Fruit fly (Drosophila melanogaster) whole organism, embryonic: Measurements from ENCODE around the gene Decay.

Experiments used
- ATbp ChIP-seq: fragments of 200-800 bp; sonication (Bioruptor generic); optimal IDR thresholded peaks from 2 replicates; lab custom pipeline; 2017; ENCODE audit warnings: missing biosample characterization, mild to moderate bottlenecking, missing genetic modification characterization, missing genetic modification reagents
- Asciz ChIP-seq: fragments of 200-800 bp; sonication (Bioruptor generic); optimal IDR thresholded peaks from 2 replicates; lab custom pipeline; 2017; ENCODE audit warnings: missing biosample characterization, mild to moderate bottlenecking, missing genetic modification characterization, missing genetic modification reagents
- Bdp1 ChIP-seq: fragments of 200-800 bp; sonication (Bioruptor generic); optimal IDR thresholded peaks from 3 replicates; lab custom pipeline; 2016; ENCODE audit warnings: missing biosample characterization, missing genetic modification characterization
- CG1024 ChIP-seq: fragments of 200-800 bp; sonication (Bioruptor generic); IDR thresholded peaks from 2 replicates; pipeline ENCODE4 v1.3.6; 2022; ENCODE audit warnings: missing biosample characterization, missing genetic modification characterization
- CG10267 ChIP-seq: fragments of 200-800 bp; sonication (Bioruptor generic); optimal IDR thresholded peaks from 2 replicates; lab custom pipeline; 2018; ENCODE audit warnings: missing biosample characterization, mild to moderate bottlenecking, missing genetic modification characterization, moderate library complexity
- CG10431 ChIP-seq: fragments of 200-800 bp; sonication (Bioruptor generic); optimal IDR thresholded peaks from 3 replicates; lab custom pipeline; 2018; ENCODE audit warnings: missing biosample characterization, mild to moderate bottlenecking, missing genetic modification characterization
- CG11398 ChIP-seq: fragments of 200-800 bp; sonication (Bioruptor generic); optimal IDR thresholded peaks from 2 replicates; lab custom pipeline; 2016; ENCODE audit warnings: missing biosample characterization, missing genetic modification characterization
- CG11504 ChIP-seq: fragments of 200-800 bp; sonication (Bioruptor generic); optimal IDR thresholded peaks from 3 replicates; lab custom pipeline; 2019; ENCODE audit warnings: missing biosample characterization, mild to moderate bottlenecking, missing genetic modification characterization, moderate library complexity
- CG11695 ChIP-seq: fragments of 200-800 bp; sonication (Bioruptor generic); IDR thresholded peaks from 3 replicates; pipeline ENCODE4 v1.3.6; 2022; ENCODE audit warnings: missing biosample characterization, missing genetic modification characterization
- CG12104 ChIP-seq: fragments of 200-800 bp; sonication (Bioruptor generic); optimal IDR thresholded peaks from 3 replicates; lab custom pipeline; 2016; ENCODE audit warnings: missing biosample characterization, missing genetic modification characterization
- CG13624 ChIP-seq: fragments of 200-800 bp; sonication (Bioruptor generic); optimal IDR thresholded peaks from 2 replicates; lab custom pipeline; 2016; ENCODE audit warnings: missing biosample characterization, missing genetic modification characterization
- CG13775 ChIP-seq: fragments of 200-800 bp; sonication (Bioruptor generic); optimal IDR thresholded peaks from 3 replicates; lab custom pipeline; 2017; ENCODE audit warnings: missing biosample characterization, mild to moderate bottlenecking, missing genetic modification characterization
- CG1602 ChIP-seq: fragments of 200-800 bp; sonication (Bioruptor generic); optimal IDR thresholded peaks from 3 replicates; lab custom pipeline; 2016; ENCODE audit warnings: missing biosample characterization, missing genetic modification characterization
- CG1647 ChIP-seq: fragments of 200-800 bp; sonication (Bioruptor generic); optimal IDR thresholded peaks from 3 replicates; lab custom pipeline; 2016; ENCODE audit warnings: missing biosample characterization, missing genetic modification characterization
- CG1792 ChIP-seq: fragments of 200-800 bp; sonication (Bioruptor generic); optimal IDR thresholded peaks from 2 replicates; lab custom pipeline; 2016; ENCODE audit warnings: missing biosample characterization, missing genetic modification characterization
- CG18764 ChIP-seq: fragments of 200-800 bp; sonication (Bioruptor generic); optimal IDR thresholded peaks from 3 replicates; lab custom pipeline; 2016; ENCODE audit warnings: missing biosample characterization, missing genetic modification characterization
- CG2129 ChIP-seq: fragments of 200-800 bp; sonication (Bioruptor generic); IDR thresholded peaks from 2 replicates; pipeline ENCODE4 v1.3.6; 2022; ENCODE audit warnings: missing biosample characterization, missing genetic modification characterization; ENCODE audit not compliant: partially characterized antibody
- CG30431 ChIP-seq: fragments of 200-800 bp; sonication (Bioruptor generic); optimal IDR thresholded peaks from 2 replicates; lab custom pipeline; 2017; ENCODE audit warnings: missing biosample characterization, missing genetic modification characterization
- CG3065 ChIP-seq: fragments of 200-800 bp; sonication (Bioruptor generic); optimal IDR thresholded peaks from 2 replicates; lab custom pipeline; 2016; ENCODE audit warnings: missing biosample characterization, missing genetic modification characterization
- CG31365 ChIP-seq: fragments of 200-800 bp; sonication (Bioruptor generic); optimal IDR thresholded peaks from 2 replicates; lab custom pipeline; 2018; ENCODE audit warnings: missing biosample characterization, mild to moderate bottlenecking, missing genetic modification characterization
- CG3847 ChIP-seq: fragments of 200-800 bp; sonication (Bioruptor generic); IDR thresholded peaks from 2 replicates; pipeline ENCODE4 v1.3.6; 2022; ENCODE audit warnings: missing biosample characterization, missing genetic modification characterization
- CG5245 ChIP-seq: fragments of 200-800 bp; sonication (Bioruptor generic); optimal IDR thresholded peaks from 3 replicates; lab custom pipeline; 2016; ENCODE audit warnings: missing biosample characterization, missing genetic modification characterization
- CG6689 ChIP-seq: fragments of 200-800 bp; sonication (Bioruptor generic); IDR thresholded peaks from 2 replicates; pipeline ENCODE4 v1.3.6; 2022; ENCODE audit warnings: missing biosample characterization, missing genetic modification characterization
- CG8388 ChIP-seq: fragments of 200-800 bp; sonication (Bioruptor generic); optimal IDR thresholded peaks from 2 replicates; lab custom pipeline; 2019; ENCODE audit warnings: missing biosample characterization, mild to moderate bottlenecking, missing genetic modification characterization, moderate library complexity
- CkIIα-i1 ChIP-seq: fragments of 200-800 bp; sonication (Bioruptor generic); IDR thresholded peaks from 2 replicates; pipeline ENCODE4 v1.3.6; 2022; ENCODE audit warnings: missing biosample characterization, missing genetic modification characterization
- Doc2 ChIP-seq: fragments of 200-800 bp; sonication (Bioruptor generic); IDR thresholded peaks from 2 replicates; pipeline ENCODE4 v1.3.6; 2022; ENCODE audit warnings: missing biosample characterization, missing genetic modification characterization
- H2.0 ChIP-seq: fragments of 200-800 bp; sonication (Bioruptor generic); IDR thresholded peaks from 2 replicates; pipeline ENCODE4 v1.3.6; 2022; ENCODE audit warnings: missing biosample characterization, missing genetic modification characterization
- HLH54F ChIP-seq: fragments of 200-800 bp; sonication (Bioruptor generic); optimal IDR thresholded peaks from 3 replicates; lab custom pipeline; 2016; ENCODE audit warnings: missing biosample characterization, missing genetic modification characterization
- HmgD ChIP-seq: fragments of 200-800 bp; sonication (Bioruptor generic); optimal IDR thresholded peaks from 3 replicates; lab custom pipeline; 2016; ENCODE audit warnings: missing biosample characterization, missing genetic modification characterization
- Hr78 ChIP-seq, 2 experiments: fragments of 200-800 bp in 1 of 2; fragments of >200 bp in 1 of 2; sonication (Bioruptor generic) in 1 of 2; optimal IDR thresholded peaks; 2 replicates each; lab custom pipeline; 2017 to 2019; ENCODE audit warnings: missing biosample characterization in 2 of 2, missing genetic modification characterization in 2 of 2, mild to moderate bottlenecking in 1 of 2, moderate library complexity in 1 of 2
- Myb ChIP-seq: fragments of 200-800 bp; sonication (Bioruptor generic); optimal IDR thresholded peaks from 2 replicates; lab custom pipeline; 2016; ENCODE audit warnings: missing biosample characterization, missing genetic modification characterization
- Neu2 ChIP-seq: fragments of 200-800 bp; sonication (Bioruptor generic); optimal IDR thresholded peaks from 3 replicates; lab custom pipeline; 2016; ENCODE audit warnings: missing biosample characterization, missing genetic modification characterization, borderline replicate concordance
- Pdp1 ChIP-seq, 2 experiments: fragments of 200-800 bp; sonication (Bioruptor generic); optimal IDR thresholded peaks; 3 replicates each; lab custom pipeline; 2016; ENCODE audit warnings: missing biosample characterization in 2 of 2, missing genetic modification characterization in 2 of 2, mild to moderate bottlenecking in 1 of 2, moderate library complexity in 1 of 2
- Six4 ChIP-seq: fragments of 200-800 bp; sonication (Bioruptor generic); optimal IDR thresholded peaks from 2 replicates; lab custom pipeline; 2016; ENCODE audit warnings: missing biosample characterization, missing genetic modification characterization
- Sry-β ChIP-seq: fragments of 200-800 bp; sonication (Bioruptor generic); optimal IDR thresholded peaks from 2 replicates; lab custom pipeline; 2018; ENCODE audit warnings: missing biosample characterization, mild to moderate bottlenecking, missing genetic modification characterization, moderate library complexity
- Xbp1 ChIP-seq: fragments of 200-800 bp; sonication (Bioruptor generic); optimal IDR thresholded peaks from 3 replicates; lab custom pipeline; 2016; ENCODE audit warnings: missing biosample characterization, mild to moderate bottlenecking, missing genetic modification characterization
- amos ChIP-seq: fragments of 200-800 bp; sonication (Bioruptor generic); IDR thresholded peaks from 2 replicates; pipeline ENCODE4 v1.3.6; 2022; ENCODE audit warnings: missing biosample characterization, missing genetic modification characterization; ENCODE audit not compliant: partially characterized antibody
- ato ChIP-seq: fragments of 200-800 bp; sonication (Bioruptor generic); IDR thresholded peaks from 2 replicates; pipeline ENCODE4 v1.3.6; 2022; ENCODE audit warnings: missing biosample characterization, missing genetic modification characterization; ENCODE audit not compliant: partially characterized antibody
- bbx ChIP-seq: fragments of 200-800 bp; sonication (Bioruptor generic); IDR thresholded peaks from 2 replicates; pipeline ENCODE4 v1.3.6; 2022; ENCODE audit warnings: missing biosample characterization, missing genetic modification characterization; ENCODE audit not compliant: partially characterized antibody
- chn ChIP-seq: fragments of 200-800 bp; sonication (Bioruptor generic); optimal IDR thresholded peaks from 2 replicates; lab custom pipeline; 2016; ENCODE audit warnings: missing biosample characterization, missing genetic modification characterization
- dm ChIP-seq: fragments of 200-800 bp; sonication (Bioruptor generic); optimal IDR thresholded peaks from 3 replicates; lab custom pipeline; 2016; ENCODE audit warnings: missing biosample characterization, missing genetic modification characterization
- mirr ChIP-seq: fragments of 200-800 bp; sonication (Bioruptor generic); optimal IDR thresholded peaks from 3 replicates; lab custom pipeline; 2018; ENCODE audit warnings: missing biosample characterization, mild to moderate bottlenecking, missing genetic modification characterization
- prd ChIP-seq, 3 experiments: fragments of >200 bp in 2 of 3; fragments of 200-800 bp in 1 of 3; sonication (Bioruptor generic) in 1 of 3; optimal IDR thresholded peaks in 2 of 3; IDR thresholded peaks in 1 of 3; 2 replicates in 2 of 3; 3 replicates in 1 of 3; pipeline versions ENCODE4 v1.3.6 to Lab custom; 2017 to 2022; ENCODE audit warnings: missing biosample characterization in 1 of 3, missing genetic modification characterization in 1 of 3
- psq ChIP-seq: fragments of 200-800 bp; sonication (Bioruptor generic); optimal IDR thresholded peaks from 2 replicates; lab custom pipeline; 2017; ENCODE audit warnings: missing biosample characterization, missing genetic modification characterization
- run ChIP-seq: fragments of 200-800 bp; sonication (Bioruptor generic); optimal IDR thresholded peaks from 3 replicates; lab custom pipeline; 2018; ENCODE audit warnings: missing biosample characterization, mild to moderate bottlenecking, missing genetic modification characterization
- so ChIP-seq: fragments of 200-800 bp; sonication (Bioruptor generic); IDR thresholded peaks from 3 replicates; pipeline ENCODE4 v1.3.6; 2022; ENCODE audit warnings: missing biosample characterization, missing genetic modification characterization
- sr ChIP-seq: fragments of 200-800 bp; sonication (Bioruptor generic); IDR thresholded peaks from 3 replicates; pipeline ENCODE4 v1.3.6; 2022; ENCODE audit warnings: missing biosample characterization, missing genetic modification characterization
- stwl ChIP-seq: fragments of 200-800 bp; sonication (Bioruptor generic); optimal IDR thresholded peaks from 3 replicates; lab custom pipeline; 2018; ENCODE audit warnings: missing biosample characterization, mild to moderate bottlenecking, missing genetic modification characterization, moderate library complexity
- toy ChIP-seq: fragments of 200-800 bp; sonication (Bioruptor generic); IDR thresholded peaks from 2 replicates; pipeline ENCODE4 v1.3.6; 2022; ENCODE audit warnings: missing biosample characterization, missing genetic modification characterization
- trem ChIP-seq: fragments of 200-800 bp; optimal IDR thresholded peaks from 3 replicates; lab custom pipeline; 2019; ENCODE audit warnings: missing biosample characterization, mild to moderate bottlenecking, missing genetic modification characterization, moderate library complexity
- z ChIP-seq: fragments of 200-800 bp; sonication (Bioruptor generic); IDR thresholded peaks from 3 replicates; pipeline ENCODE4 v1.3.6; 2022; ENCODE audit warnings: missing biosample characterization, missing genetic modification characterization

Gene Decay

dm6 chr3R:16476472-16476871 is 24.4 kb downstream of the Decay start (continued):
- TF ChIP-seq chn (GFP tag; lab: Kevin White, UChicago), result no peak
- no peak for TF ChIP-seq Bdp1 (GFP tag; lab: Kevin White, UChicago)
- no peak for TF ChIP-seq Hr78 (GFP tag; optimal IDR thresholded peaks at IDR 0.05; lab: Kevin White, UChicago)
- TF ChIP-seq Sry-β, result no peak
- no peak for TF ChIP-seq CG18764 (GFP tag; lab: Kevin White, UChicago)
- TF ChIP-seq CG8388 (GFP tag; lab: Kevin White, UChicago), result no peak
- no peak for TF ChIP-seq Myb (GFP tag; lab: Kevin White, UChicago)
- peak; percentile 17 for TF ChIP-seq mirr (GFP tag; lab: Kevin White, UChicago)
- TF ChIP-seq sr (GFP tag; lab: Robert Waterston, UW), result no peak
- TF ChIP-seq CG1647 (GFP tag; lab: Kevin White, UChicago), result no peak
- TF ChIP-seq CG10267 (tag; lab: Kevin White, UChicago), result peak; percentile 32
- TF ChIP-seq H2.0, result no peak
- TF ChIP-seq CG1792 (GFP tag; lab: Kevin White, UChicago), result no peak
- TF ChIP-seq HLH54F (GFP tag; lab: Kevin White, UChicago), result no peak
- TF ChIP-seq prd (optimal IDR thresholded peaks at IDR 0.05; lab: Kevin White, UChicago), result no peak
- TF ChIP-seq prd (GFP tag; IDR thresholded peaks at IDR 0.05; lab: Robert Waterston, UW), result peak; percentile 19; the same call in 1 of the 3 replicates
- TF ChIP-seq amos (GFP tag; lab: Robert Waterston, UW), result no peak
- peak; percentile 21 for TF ChIP-seq ATbp
- TF ChIP-seq Xbp1, result peak; percentile 7
- no peak for TF ChIP-seq stwl (tag; lab: Kevin White, UChicago)
- TF ChIP-seq CG13775 (GFP tag; lab: Kevin White, UChicago), result no peak
- no peak for TF ChIP-seq z
- no peak for TF ChIP-seq CG30431
- no peak for TF ChIP-seq toy (GFP tag; lab: Robert Waterston, UW)
- no peak for TF ChIP-seq dm (GFP tag; lab: Kevin White, UChicago)
- TF ChIP-seq Doc2 (GFP tag; lab: Robert Waterston, UW), result no peak
- TF ChIP-seq trem, result no peak
- TF ChIP-seq bbx (GFP tag; lab: Robert Waterston, UW), result no peak
- TF ChIP-seq run (tag; lab: Kevin White, UChicago), result no peak
- no peak for TF ChIP-seq CG1024 (GFP tag; lab: Robert Waterston, UW)
- TF ChIP-seq so, result no peak
- TF ChIP-seq CG3847 (GFP tag; lab: Robert Waterston, UW), result no peak
- TF ChIP-seq CG12104 (GFP tag; lab: Kevin White, UChicago), result no peak
- TF ChIP-seq CG11398 (GFP tag; lab: Kevin White, UChicago), result no peak
- no peak for TF ChIP-seq CG3065
- TF ChIP-seq Six4, result no peak
- no peak for TF ChIP-seq Pdp1 (GFP tag; optimal IDR thresholded peaks at IDR 0.05; lab: Kevin White, UChicago)
- no peak for TF ChIP-seq Asciz
- TF ChIP-seq CG31365 (tag; lab: Kevin White, UChicago), result no peak
- 0 out of 3 replicates have a peak, but pooled peaks have one; percentile 16 for TF ChIP-seq CG11695 (GFP tag; lab: Robert Waterston, UW)
- TF ChIP-seq HmgD (GFP tag; lab: Kevin White, UChicago), result no peak
- peak; percentile 36; the same call in 1 of the 2 replicates for TF ChIP-seq CG6689
- TF ChIP-seq Neu2 (GFP tag; lab: Kevin White, UChicago), result no peak
- no peak for TF ChIP-seq psq (GFP tag; lab: Kevin White, UChicago)
- no peak for TF ChIP-seq ato
- no peak for TF ChIP-seq CG1602 (GFP tag; lab: Kevin White, UChicago)
- TF ChIP-seq CG11504 (tag; lab: Kevin White, UChicago), result no peak
- no peak for TF ChIP-seq CkIIα-i1 (GFP tag; lab: Robert Waterston, UW)
- no peak for TF ChIP-seq CG5245 (GFP tag; lab: Kevin White, UChicago)
- TF ChIP-seq CG2129 (GFP tag; lab: Robert Waterston, UW), result no peak
- no peak for TF ChIP-seq CG10431 (GFP tag; lab: Kevin White, UChicago)
- TF ChIP-seq CG13624 (GFP tag; lab: Kevin White, UChicago), result peak; percentile 3
